Worm (Caenorhabditis elegans): ENCODE results near the gene str-71.

DNA sequence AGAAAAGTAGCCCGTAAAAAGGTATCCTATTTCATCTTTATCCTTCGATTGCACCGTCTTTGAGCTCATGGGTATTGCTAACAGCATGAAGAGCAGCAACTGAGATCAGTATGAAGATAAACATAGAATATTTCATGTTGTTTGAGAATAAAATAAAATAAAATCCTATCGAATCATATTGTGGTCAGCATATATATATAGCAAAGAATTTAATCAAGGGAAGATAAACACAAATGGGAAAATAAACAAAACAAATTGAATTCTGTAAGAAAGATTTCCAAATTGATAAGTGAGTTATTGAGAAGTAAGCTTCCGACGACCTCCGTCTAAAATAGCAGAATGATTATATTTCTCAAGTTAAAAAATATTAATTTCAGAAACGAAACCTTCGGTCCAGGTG lies 15.3 kb downstream of the str-71 start, which contains the start of gene T26H5.10:
- TF ChIP-seq dao-5 (tag; optimal IDR thresholded peaks at IDR 0.05) (no peak), him-1 (tag; optimal IDR thresholded peaks at IDR 0.05) (no peak)

All from whole organism, L4/young adult.